Fruit fly (Drosophila melanogaster) whole organism, adult: ENCODE data around the gene CG14036.
A peak's percentile ranks its signal among the peaks of the same experiment; 100 is the strongest.

ENCODE experiments used
- CG11617 ChIP-seq: fragments of 200-800 bp; sonication (Bioruptor generic); optimal IDR thresholded peaks from 2 replicates; lab custom pipeline; 2017; ENCODE audit warnings: mild to moderate bottlenecking, missing biosample characterization, missing genetic modification reagents, missing genetic modification characterization
- CG12768 ChIP-seq: fragments of 200-800 bp; sonication (Bioruptor generic); optimal IDR thresholded peaks from 2 replicates; lab custom pipeline; 2017; ENCODE audit warnings: missing biosample characterization, missing genetic modification characterization, mild to moderate bottlenecking, moderate library complexity, missing genetic modification reagents
- CG14711 ChIP-seq: fragments of 200-800 bp; sonication (Bioruptor generic); optimal IDR thresholded peaks from 2 replicates; lab custom pipeline; 2018; ENCODE audit warnings: missing biosample characterization, mild to moderate bottlenecking, missing genetic modification characterization, moderate library complexity
- CG1620 ChIP-seq: fragments of 200-800 bp; sonication (Bioruptor generic); optimal IDR thresholded peaks from 2 replicates; lab custom pipeline; 2016; ENCODE audit warnings: missing biosample characterization, missing genetic modification characterization
- CG33017 ChIP-seq: fragments of 200-800 bp; sonication (Bioruptor generic); optimal IDR thresholded peaks from 2 replicates; lab custom pipeline; 2018; ENCODE audit warnings: missing biosample characterization, mild to moderate bottlenecking, missing genetic modification characterization, moderate library complexity
- CG5204 ChIP-seq: fragments of 200-800 bp; sonication (Bioruptor generic); optimal IDR thresholded peaks from 2 replicates; lab custom pipeline; 2016; ENCODE audit warnings: missing biosample characterization, missing genetic modification characterization
- CG7045 ChIP-seq: fragments of 200-800 bp; sonication (Bioruptor generic); optimal IDR thresholded peaks from 2 replicates; lab custom pipeline; 2017; ENCODE audit warnings: missing biosample characterization, mild to moderate bottlenecking, missing genetic modification characterization
- CG7101 ChIP-seq: fragments of 200-800 bp; sonication (Bioruptor generic); optimal IDR thresholded peaks from 2 replicates; lab custom pipeline; 2018; ENCODE audit warnings: missing biosample characterization, mild to moderate bottlenecking, missing genetic modification characterization, moderate library complexity
- Clk ChIP-seq: fragments of 200-800 bp; sonication (Bioruptor generic); optimal IDR thresholded peaks from 2 replicates; lab custom pipeline; 2017; ENCODE audit warnings: missing biosample characterization, missing genetic modification characterization
- Crg-1 ChIP-seq: fragments of 200-800 bp; sonication (Bioruptor generic); optimal IDR thresholded peaks from 2 replicates; lab custom pipeline; 2016; ENCODE audit warnings: missing biosample characterization, missing genetic modification characterization
- Hr96 ChIP-seq: fragments of 200-800 bp; sonication (Bioruptor generic); optimal IDR thresholded peaks from 2 replicates; lab custom pipeline; 2016; ENCODE audit warnings: missing biosample characterization, missing genetic modification characterization
- Mnt ChIP-seq: fragments of 200-800 bp; sonication (Bioruptor generic); optimal IDR thresholded peaks from 2 replicates; lab custom pipeline; 2016; ENCODE audit warnings: missing biosample characterization, mild to moderate bottlenecking, missing genetic modification characterization
- bab1 ChIP-seq: fragments of 200-800 bp; sonication (Bioruptor generic); optimal IDR thresholded peaks from 3 replicates; lab custom pipeline; 2019; ENCODE audit warnings: missing biosample characterization, mild to moderate bottlenecking, missing genetic modification characterization, moderate library complexity
- cic ChIP-seq: fragments of 200-800 bp; sonication (Bioruptor generic); optimal IDR thresholded peaks from 2 replicates; lab custom pipeline; 2017; ENCODE audit warnings: missing biosample characterization, mild to moderate bottlenecking, missing genetic modification characterization, moderate library complexity
- cnc ChIP-seq, 2 experiments: fragments of >200 bp; optimal IDR thresholded peaks; 2 replicates each; lab custom pipeline; 2017
- kay ChIP-seq: fragments of 200-800 bp; sonication (Bioruptor generic); peaks from one replicate; lab custom pipeline; 2016; ENCODE audit warnings: missing biosample characterization, missing genetic modification characterization, borderline replicate concordance
- ovo ChIP-seq: fragments of 200-800 bp; sonication (Bioruptor generic); optimal IDR thresholded peaks from 2 replicates; lab custom pipeline; 2016; ENCODE audit warnings: missing biosample characterization, missing genetic modification characterization
- pad ChIP-seq: fragments of 200-800 bp; sonication (Bioruptor generic); optimal IDR thresholded peaks from 3 replicates; lab custom pipeline; 2017; ENCODE audit warnings: missing biosample characterization, missing genetic modification characterization, mild to moderate bottlenecking, moderate library complexity, missing genetic modification reagents
- tj ChIP-seq: fragments of 200-800 bp; sonication (Bioruptor generic); optimal IDR thresholded peaks from 3 replicates; lab custom pipeline; 2017; ENCODE audit warnings: missing biosample characterization, mild to moderate bottlenecking, missing genetic modification characterization, moderate library complexity
- toe ChIP-seq: fragments of 200-800 bp; sonication (Bioruptor generic); optimal IDR thresholded peaks from 2 replicates; lab custom pipeline; 2016; ENCODE audit warnings: missing biosample characterization, missing genetic modification characterization

Gene CG14036

dm6 chr2L:5058094-5058493 lies 3.3 kb upstream of the CG14036 start, which contains the start of gene Nepl3:
Gene Nepl3, minus strand, starts transcription at chr2L:5058248.
- TF ChIP-seq ovo (GFP tag; lab: Kevin White, UChicago) (no peak), CG33017 (tag; lab: Kevin White, UChicago) (no peak), tj (GFP tag; lab: Kevin White, UChicago) (no peak), CG5204 (no peak), Crg-1 (no peak), CG11617 (GFP tag; lab: Kevin White, UChicago) (no peak), Mnt (GFP tag; lab: Kevin White, UChicago) (no peak), CG12768 (no peak), cnc (optimal IDR thresholded peaks at IDR 0.05; lab: Kevin White, UChicago) (no peak), Hr96 (GFP tag; lab: Kevin White, UChicago) (no peak), cic (GFP tag; lab: Kevin White, UChicago) (no peak), CG7045 (GFP tag; lab: Kevin White, UChicago) (no peak), CG7101 (no peak), toe (no peak)

DNA sequence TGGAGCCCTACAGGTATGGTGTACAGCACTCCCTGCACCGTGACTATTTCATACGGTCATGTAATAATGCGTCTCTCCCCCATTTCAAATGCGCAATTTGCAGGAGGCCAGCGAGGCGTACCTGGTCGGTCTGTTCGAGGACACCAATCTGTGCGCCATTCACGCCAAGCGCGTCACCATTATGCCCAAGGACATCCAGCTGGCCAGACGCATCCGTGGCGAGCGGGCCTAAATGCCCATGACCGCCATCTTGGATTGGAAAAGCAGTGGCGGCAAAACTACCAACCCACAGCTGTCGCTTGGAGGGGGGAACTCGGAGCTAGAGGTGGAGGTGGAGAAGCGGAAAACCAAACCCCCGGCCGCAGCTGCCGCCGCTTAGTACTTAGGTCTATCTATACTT lies 712 bp upstream of the CG14036 start:
- TF ChIP-seq cic (GFP tag; lab: Kevin White, UChicago): peak; percentile 1
- TF ChIP-seq Hr96 (GFP tag; lab: Kevin White, UChicago): no peak

dm6 chr2L:5052994-5053393 lies 1.8 kb downstream of the CG14036 start, which contains the start of gene eIF3h:
Gene eIF3h, minus strand, starts transcription at chr2L:5053094.
- TF ChIP-seq CG7045 (GFP tag; lab: Kevin White, UChicago): no peak
- no peak for TF ChIP-seq CG33017 (tag; lab: Kevin White, UChicago)
- TF ChIP-seq CG1620: no peak
- no peak for TF ChIP-seq toe

DNA sequence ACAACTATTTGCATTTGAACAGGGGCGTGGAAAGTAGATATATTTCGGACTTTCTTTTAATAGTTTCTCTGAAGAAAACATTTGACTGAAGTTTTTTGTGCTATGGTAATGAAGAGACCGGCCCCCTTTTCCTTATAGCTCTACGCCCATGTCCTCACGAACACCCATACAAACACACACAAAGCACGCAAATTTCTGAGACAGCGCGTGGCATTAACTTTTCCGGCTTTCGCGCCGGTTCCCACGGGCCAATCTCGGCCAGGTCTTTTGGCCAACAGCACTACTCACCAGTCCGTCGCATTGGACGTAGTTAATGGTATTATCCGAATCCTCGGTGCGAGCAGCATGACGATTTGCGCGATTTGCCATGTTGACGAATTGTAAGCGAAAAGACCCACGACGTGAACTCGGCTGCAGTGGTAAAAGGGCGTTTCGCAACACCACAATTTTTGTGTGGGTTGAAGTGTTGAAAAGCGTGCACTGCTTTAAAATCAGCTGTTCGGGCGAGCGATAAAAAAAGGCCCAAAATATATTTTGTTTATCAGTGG lies 2.4 kb downstream of the CG14036 start, which contains the start of gene senju:
Gene senju (plus strand): TSS at position 477 of the 548 bp plus-strand sequence.
- TF ChIP-seq CG5204 (no peak), pad (peak; percentile 88), kay (GFP tag; lab: Kevin White, UChicago) (no peak), Hr96 (GFP tag; lab: Kevin White, UChicago) (peak; percentile 79), cic (GFP tag; lab: Kevin White, UChicago) (peak; percentile 89), CG7045 (GFP tag; lab: Kevin White, UChicago) (peak; percentile 77), ovo (GFP tag; lab: Kevin White, UChicago) (peak; percentile 83), Crg-1 (peak; percentile 97), Mnt (GFP tag; lab: Kevin White, UChicago) (peak; percentile 98), CG1620 (peak; percentile 94), Clk (GFP tag; lab: Kevin White, UChicago) (peak; percentile 67), CG14711 (tag; lab: Kevin White, UChicago) (peak; percentile 66), CG11617 (GFP tag; lab: Kevin White, UChicago) (peak; percentile 86), bab1 (GFP tag; lab: Kevin White, UChicago) (peak; percentile 80), CG12768 (peak; percentile 91), CG33017 (tag; lab: Kevin White, UChicago) (peak; percentile 82), cnc (optimal IDR thresholded peaks at IDR 0.05; lab: Kevin White, UChicago) (no peak), CG7101 (peak; percentile 86), toe (no peak), tj (GFP tag; lab: Kevin White, UChicago) (peak; percentile 83)

- no peak for TF ChIP-seq pad
- no peak for TF ChIP-seq CG33017 (tag; lab: Kevin White, UChicago)
- TF ChIP-seq CG5204: no peak
- no peak for TF ChIP-seq kay (GFP tag; lab: Kevin White, UChicago)
- no peak for TF ChIP-seq ovo (GFP tag; lab: Kevin White, UChicago)
- TF ChIP-seq Clk (GFP tag; lab: Kevin White, UChicago): no peak
- TF ChIP-seq cic (GFP tag; lab: Kevin White, UChicago): no peak
These were observed 4.0 kb downstream of the CG14036 start, which contains the start of gene CG9121 for dm6 chr2L:5050825-5051224. Gene CG9121, minus strand, starts transcription at chr2L:5051062.

dm6 chr2L:5049974-5050373 lies 4.8 kb downstream of the CG14036 start:
- TF ChIP-seq tj (GFP tag; lab: Kevin White, UChicago): no peak

dm6 chr2L:5046261-5046660 lies 8.6 kb downstream of the CG14036 start:
- TF ChIP-seq cnc (optimal IDR thresholded peaks at IDR 0.05; lab: Kevin White, UChicago) (no peak), tj (GFP tag; lab: Kevin White, UChicago) (no peak), bab1 (GFP tag; lab: Kevin White, UChicago) (no peak), CG5204 (no peak), Hr96 (GFP tag; lab: Kevin White, UChicago) (no peak), CG11617 (GFP tag; lab: Kevin White, UChicago) (no peak), Clk (GFP tag; lab: Kevin White, UChicago) (no peak), CG1620 (no peak), pad (no peak), CG7101 (no peak), CG12768 (no peak), kay (GFP tag; lab: Kevin White, UChicago) (no peak), cic (GFP tag; lab: Kevin White, UChicago) (no peak), CG7045 (GFP tag; lab: Kevin White, UChicago) (no peak), Crg-1 (no peak), ovo (GFP tag; lab: Kevin White, UChicago) (no peak), CG14711 (tag; lab: Kevin White, UChicago) (no peak), Mnt (GFP tag; lab: Kevin White, UChicago) (no peak), toe (no peak), CG33017 (tag; lab: Kevin White, UChicago) (no peak)
